Fruit fly (Drosophila melanogaster) whole organism, embryonic: ENCODE data around the gene CG11726.

Experiments
- Atf-2 ChIP-seq: fragments of 200-800 bp; sonication (Bioruptor generic); optimal IDR thresholded peaks from 2 replicates; lab custom pipeline; 2016; ENCODE audit warnings: missing biosample characterization, missing genetic modification characterization
- CG10209 ChIP-seq: fragments of 200-800 bp; sonication (Bioruptor generic); optimal IDR thresholded peaks from 3 replicates; lab custom pipeline; 2017; ENCODE audit warnings: missing biosample characterization, mild to moderate bottlenecking, missing genetic modification characterization, missing genetic modification reagents
- CG10321 ChIP-seq: fragments of 200-800 bp; sonication (Bioruptor generic); IDR thresholded peaks from 2 replicates; pipeline ENCODE4 v1.3.6; 2022; ENCODE audit warnings: missing biosample characterization, missing genetic modification characterization
- CG11247 ChIP-seq: fragments of 200-800 bp; sonication (Bioruptor generic); IDR thresholded peaks from 2 replicates; pipeline ENCODE4 v1.3.6; 2022; ENCODE audit warnings: missing biosample characterization, missing genetic modification characterization
- CG11696 ChIP-seq: fragments of 200-800 bp; sonication (Bioruptor generic); IDR thresholded peaks from 2 replicates; pipeline ENCODE4 v1.3.6; 2022; ENCODE audit warnings: missing biosample characterization, missing genetic modification characterization
- CG12219 ChIP-seq: fragments of 200-800 bp; sonication (Bioruptor generic); optimal IDR thresholded peaks from 3 replicates; lab custom pipeline; 2018; ENCODE audit warnings: missing biosample characterization, mild to moderate bottlenecking, missing genetic modification characterization
- CG12391 ChIP-seq: fragments of 200-800 bp; sonication (Bioruptor generic); optimal IDR thresholded peaks from 3 replicates; lab custom pipeline; 2018; ENCODE audit warnings: missing biosample characterization, mild to moderate bottlenecking, missing genetic modification characterization, moderate library complexity
- CG12769 ChIP-seq: fragments of 200-800 bp; sonication (Bioruptor generic); optimal IDR thresholded peaks from 2 replicates; lab custom pipeline; 2019; ENCODE audit warnings: missing biosample characterization, mild to moderate bottlenecking, missing genetic modification characterization, moderate library complexity
- CG13287 ChIP-seq: fragments of 200-800 bp; sonication (Bioruptor generic); IDR thresholded peaks from 2 replicates; pipeline ENCODE4 v1.3.6; 2022; ENCODE audit warnings: missing biosample characterization, missing genetic modification characterization; ENCODE audit not compliant: partially characterized antibody
- CG13894 ChIP-seq: fragments of 200-800 bp; sonication (Bioruptor generic); optimal IDR thresholded peaks from 3 replicates; lab custom pipeline; 2018; ENCODE audit warnings: missing biosample characterization, mild to moderate bottlenecking, missing genetic modification characterization, moderate library complexity
- CG15011 ChIP-seq: fragments of 200-800 bp; sonication (Bioruptor generic); optimal IDR thresholded peaks from 3 replicates; lab custom pipeline; 2018; ENCODE audit warnings: missing biosample characterization, mild to moderate bottlenecking, missing genetic modification characterization
- CG16863 ChIP-seq: fragments of 200-800 bp; sonication (Bioruptor generic); optimal IDR thresholded peaks from 3 replicates; lab custom pipeline; 2016; ENCODE audit warnings: missing biosample characterization, missing genetic modification characterization
- CG31441 ChIP-seq: fragments of 200-800 bp; sonication (Bioruptor generic); IDR thresholded peaks from 2 replicates; pipeline ENCODE4 v1.3.6; 2022; ENCODE audit warnings: missing biosample characterization, missing genetic modification characterization
- CG3163 ChIP-seq: fragments of 200-800 bp; sonication (Bioruptor generic); optimal IDR thresholded peaks from 3 replicates; lab custom pipeline; 2016; ENCODE audit warnings: missing biosample characterization, missing genetic modification characterization
- CG3407 ChIP-seq: fragments of 200-800 bp; sonication (Bioruptor generic); optimal IDR thresholded peaks from 2 replicates; lab custom pipeline; 2018; ENCODE audit warnings: missing biosample characterization, mild to moderate bottlenecking, missing genetic modification characterization
- CG8290 ChIP-seq, 3 experiments: fragments of 200-800 bp; sonication (Bioruptor generic); optimal IDR thresholded peaks; 2 replicates each; lab custom pipeline; 2016 to 2019; ENCODE audit warnings: missing biosample characterization in 3 of 3, missing genetic modification characterization in 3 of 3, mild to moderate bottlenecking in 2 of 3, moderate library complexity in 1 of 3
- Chrac-16 ChIP-seq: fragments of 200-800 bp; sonication (Bioruptor generic); optimal IDR thresholded peaks from 3 replicates; lab custom pipeline; 2016; ENCODE audit warnings: missing biosample characterization, missing genetic modification characterization
- CkIIα-i1 ChIP-seq: fragments of 200-800 bp; sonication (Bioruptor generic); IDR thresholded peaks from 2 replicates; pipeline ENCODE4 v1.3.6; 2022; ENCODE audit warnings: missing biosample characterization, missing genetic modification characterization
- D19A ChIP-seq: fragments of 200-800 bp; optimal IDR thresholded peaks from 3 replicates; lab custom pipeline; 2019; ENCODE audit warnings: missing biosample characterization, mild to moderate bottlenecking, missing genetic modification characterization, moderate library complexity
- E2f2 ChIP-seq: fragments of 200-800 bp; sonication (Bioruptor generic); IDR thresholded peaks from 2 replicates; pipeline ENCODE4 v1.3.6; 2022; ENCODE audit warnings: missing biosample characterization, missing genetic modification characterization
- H15 ChIP-seq: fragments of 200-800 bp; sonication (Bioruptor generic); IDR thresholded peaks from 3 replicates; pipeline ENCODE4 v1.3.6; 2022; ENCODE audit warnings: missing biosample characterization, missing genetic modification characterization
- HLHmδ ChIP-seq: fragments of 200-800 bp; sonication (Bioruptor generic); optimal IDR thresholded peaks from 2 replicates; lab custom pipeline; 2018; ENCODE audit warnings: missing biosample characterization, mild to moderate bottlenecking, missing genetic modification characterization, moderate library complexity
- Hr78 ChIP-seq, 2 experiments: fragments of 200-800 bp in 1 of 2; fragments of >200 bp in 1 of 2; sonication (Bioruptor generic) in 1 of 2; optimal IDR thresholded peaks; 2 replicates each; lab custom pipeline; 2017 to 2019; ENCODE audit warnings: missing biosample characterization in 2 of 2, missing genetic modification characterization in 2 of 2, mild to moderate bottlenecking in 1 of 2, moderate library complexity in 1 of 2
- NC2β ChIP-seq: fragments of 200-800 bp; sonication (Bioruptor generic); optimal IDR thresholded peaks from 2 replicates; lab custom pipeline; 2016; ENCODE audit warnings: missing biosample characterization, missing genetic modification characterization
- Ptx1 ChIP-seq: fragments of 200-800 bp; sonication (Bioruptor generic); IDR thresholded peaks from 2 replicates; pipeline ENCODE4 v1.3.6; 2022; ENCODE audit warnings: missing biosample characterization, missing genetic modification characterization
- Rfx ChIP-seq: fragments of 200-800 bp; sonication (Bioruptor generic); IDR thresholded peaks from 2 replicates; pipeline ENCODE4 v1.3.6; 2022; ENCODE audit warnings: missing biosample characterization, missing genetic modification characterization
- Six4 ChIP-seq: fragments of 200-800 bp; sonication (Bioruptor generic); optimal IDR thresholded peaks from 2 replicates; lab custom pipeline; 2016; ENCODE audit warnings: missing biosample characterization, missing genetic modification characterization
- Sox100B ChIP-seq: fragments of 200-800 bp; sonication (Bioruptor generic); optimal IDR thresholded peaks from 3 replicates; lab custom pipeline; 2018; ENCODE audit warnings: missing biosample characterization, mild to moderate bottlenecking, missing genetic modification characterization
- Sry-β ChIP-seq: fragments of 200-800 bp; sonication (Bioruptor generic); optimal IDR thresholded peaks from 2 replicates; lab custom pipeline; 2018; ENCODE audit warnings: missing biosample characterization, mild to moderate bottlenecking, missing genetic modification characterization, moderate library complexity
- Stat92E ChIP-seq, 3 experiments: fragments of >200 bp in 2 of 3; fragments of 200-800 bp in 1 of 3; sonication (Bioruptor generic) in 1 of 3; optimal IDR thresholded peaks; 2 replicates each; lab custom pipeline; 2017 to 2019; ENCODE audit warnings: missing biosample characterization in 3 of 3, missing genetic modification characterization in 3 of 3, mild to moderate bottlenecking in 1 of 3, moderate library complexity in 1 of 3
- az2 ChIP-seq: fragments of 200-800 bp; sonication (Bioruptor generic); optimal IDR thresholded peaks from 3 replicates; lab custom pipeline; 2016; ENCODE audit warnings: missing biosample characterization, missing genetic modification characterization
- br ChIP-seq: fragments of >200 bp; optimal IDR thresholded peaks from 2 replicates; lab custom pipeline; 2017
- crp ChIP-seq, 2 experiments: fragments of 200-800 bp; sonication (Bioruptor generic); optimal IDR thresholded peaks; 2 replicates in 1 of 2; 3 replicates in 1 of 2; lab custom pipeline; 2017; ENCODE audit warnings: missing biosample characterization in 2 of 2, missing genetic modification characterization in 2 of 2, mild to moderate bottlenecking in 1 of 2, moderate library complexity in 1 of 2
- cwo ChIP-seq: fragments of 200-800 bp; sonication (Bioruptor generic); optimal IDR thresholded peaks from 3 replicates; lab custom pipeline; 2017; ENCODE audit warnings: missing biosample characterization, missing genetic modification characterization, mild to moderate bottlenecking, moderate library complexity, missing genetic modification reagents
- eyg ChIP-seq: fragments of 200-800 bp; sonication (Bioruptor generic); optimal IDR thresholded peaks from 3 replicates; lab custom pipeline; 2016; ENCODE audit warnings: missing biosample characterization, missing genetic modification characterization
- fd102C ChIP-seq: fragments of 200-800 bp; sonication (Bioruptor generic); optimal IDR thresholded peaks from 2 replicates; lab custom pipeline; 2018; ENCODE audit warnings: missing biosample characterization, mild to moderate bottlenecking, missing genetic modification characterization, moderate library complexity
- lov ChIP-seq, 2 experiments: fragments of 200-800 bp in 1 of 2; fragments of >200 bp in 1 of 2; sonication (Bioruptor generic) in 1 of 2; IDR thresholded peaks in 1 of 2; optimal IDR thresholded peaks in 1 of 2; 2 replicates in 1 of 2; 3 replicates in 1 of 2; pipeline versions ENCODE4 v1.3.6 to Lab custom; 2017 to 2022; ENCODE audit warnings: missing biosample characterization in 1 of 2, missing genetic modification characterization in 1 of 2
- nom ChIP-seq: fragments of 200-800 bp; sonication (Bioruptor generic); optimal IDR thresholded peaks from 2 replicates; lab custom pipeline; 2017; ENCODE audit warnings: missing biosample characterization, missing genetic modification characterization, mild to moderate bottlenecking, moderate library complexity, missing genetic modification reagents
- odd ChIP-seq: fragments of 200-800 bp; sonication (Bioruptor generic); optimal IDR thresholded peaks from 2 replicates; lab custom pipeline; 2017; ENCODE audit warnings: missing biosample characterization, mild to moderate bottlenecking, missing genetic modification characterization
- pum ChIP-seq: fragments of 200-800 bp; sonication (Bioruptor generic); optimal IDR thresholded peaks from 2 replicates; lab custom pipeline; 2016; ENCODE audit warnings: missing biosample characterization, missing genetic modification characterization
- sob ChIP-seq: fragments of 200-800 bp; sonication (Bioruptor generic); IDR thresholded peaks from 2 replicates; pipeline ENCODE4 v1.3.6; 2022; ENCODE audit warnings: missing biosample characterization, missing genetic modification characterization
- sr ChIP-seq: fragments of 200-800 bp; sonication (Bioruptor generic); IDR thresholded peaks from 3 replicates; pipeline ENCODE4 v1.3.6; 2022; ENCODE audit warnings: missing biosample characterization, missing genetic modification characterization
- stc ChIP-seq: fragments of 200-800 bp; sonication (Bioruptor generic); IDR thresholded peaks from 2 replicates; pipeline ENCODE4 v1.3.6; 2022; ENCODE audit warnings: missing biosample characterization, missing genetic modification characterization
- tap ChIP-seq: fragments of 200-800 bp; optimal IDR thresholded peaks from 3 replicates; lab custom pipeline; 2019; ENCODE audit warnings: missing biosample characterization, mild to moderate bottlenecking, missing genetic modification characterization, moderate library complexity
- trem ChIP-seq: fragments of 200-800 bp; optimal IDR thresholded peaks from 3 replicates; lab custom pipeline; 2019; ENCODE audit warnings: missing biosample characterization, mild to moderate bottlenecking, missing genetic modification characterization, moderate library complexity
- tx ChIP-seq: fragments of 200-800 bp; sonication (Bioruptor generic); optimal IDR thresholded peaks from 2 replicates; lab custom pipeline; 2016; ENCODE audit warnings: missing biosample characterization, missing genetic modification characterization
- wor ChIP-seq: fragments of 200-800 bp; sonication (Bioruptor generic); IDR thresholded peaks from 2 replicates; pipeline ENCODE4 v1.3.6; 2022; ENCODE audit warnings: missing biosample characterization, missing genetic modification characterization
- z ChIP-seq: fragments of 200-800 bp; sonication (Bioruptor generic); IDR thresholded peaks from 3 replicates; pipeline ENCODE4 v1.3.6; 2022; ENCODE audit warnings: missing biosample characterization, missing genetic modification characterization

Gene CG11726

DNA sequence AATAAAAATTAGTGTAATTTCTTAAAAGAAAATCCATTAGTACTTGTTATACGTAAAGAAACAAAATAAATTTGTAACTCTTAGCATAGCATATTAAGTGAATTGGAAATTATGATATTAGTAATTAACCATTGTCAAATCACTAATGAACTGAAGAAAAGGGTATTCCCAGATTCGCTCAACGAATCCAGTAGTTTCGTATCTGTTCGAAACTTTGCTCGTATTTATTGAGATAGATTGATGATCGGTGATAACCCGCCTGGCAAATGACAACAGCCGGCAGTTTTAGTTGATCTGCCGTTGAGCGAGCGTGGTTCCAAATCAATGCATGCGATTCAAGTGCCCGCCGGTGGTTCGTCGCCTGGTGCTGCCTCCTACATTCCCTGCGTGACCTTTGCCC is 30.4 kb downstream of the CG11726 start, which contains the start of gene CG7560:
TSS of gene CG7560 (plus strand) at position 301 of the 400 bp plus-strand sequence.
- no peak for TF ChIP-seq fd102C (GFP tag; lab: Kevin White, UChicago)
- peak in 1 of 2 experiments; percentile 9 for TF ChIP-seq Hr78 (GFP tag; optimal IDR thresholded peaks at IDR 0.05; lab: Kevin White, UChicago)
- TF ChIP-seq Six4 (GFP tag; lab: Kevin White, UChicago) = no peak
- 0 out of 2 replicates have a peak, but pooled peaks have one; percentile 21 for TF ChIP-seq CG11696 (GFP tag; lab: Robert Waterston, UW)
- TF ChIP-seq D19A (tag; lab: Kevin White, UChicago) = peak; percentile 39

DNA sequence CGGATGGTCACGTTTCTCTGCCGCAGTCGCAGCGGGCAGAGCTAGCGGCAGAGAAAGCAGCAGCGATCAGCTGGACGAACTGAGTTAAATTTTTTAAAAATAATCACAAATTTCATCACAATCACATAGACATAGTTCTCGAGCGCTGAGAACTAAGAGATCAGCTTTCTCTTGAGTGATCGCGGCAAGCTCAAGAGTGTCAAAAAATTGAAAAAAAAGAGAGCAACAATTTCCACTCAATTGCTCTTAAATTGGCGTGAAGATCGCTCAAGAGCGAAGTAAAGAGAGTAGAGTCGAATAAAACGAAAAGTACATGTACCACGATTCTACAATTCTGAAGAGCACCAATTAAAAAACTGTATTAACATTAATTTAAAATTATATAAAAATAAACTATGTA is 33.9 kb downstream of the CG11726 start:
- no peak for TF ChIP-seq CkIIα-i1 (GFP tag; lab: Robert Waterston, UW)
- no peak for TF ChIP-seq CG13894
- no peak for TF ChIP-seq eyg (GFP tag; lab: Kevin White, UChicago)
- TF ChIP-seq HLHmδ (GFP tag; lab: Kevin White, UChicago) = no peak
- no peak for TF ChIP-seq stc (GFP tag; lab: Robert Waterston, UW)
- no peak for TF ChIP-seq CG12391
- no peak for TF ChIP-seq odd
- TF ChIP-seq CG16863 (GFP tag; lab: Kevin White, UChicago) = no peak
- no peak for TF ChIP-seq sr (GFP tag; lab: Robert Waterston, UW)
- no peak for TF ChIP-seq lov (optimal IDR thresholded peaks at IDR 0.05; lab: Kevin White, UChicago)
- TF ChIP-seq lov (GFP tag; IDR thresholded peaks at IDR 0.05; lab: Robert Waterston, UW) = no peak
- TF ChIP-seq Sry-β (GFP tag; lab: Kevin White, UChicago) = no peak
- TF ChIP-seq sob (GFP tag; lab: Robert Waterston, UW) = no peak
- TF ChIP-seq CG8290 (GFP tag; optimal IDR thresholded peaks at IDR 0.05; lab: Kevin White, UChicago) = no peak
- TF ChIP-seq CG8290 (tag; optimal IDR thresholded peaks at IDR 0.05; lab: Kevin White, UChicago) = no peak
- TF ChIP-seq az2 (GFP tag; lab: Kevin White, UChicago) = no peak
- no peak for TF ChIP-seq E2f2
- TF ChIP-seq Sox100B (GFP tag; lab: Kevin White, UChicago) = no peak
- no peak for TF ChIP-seq wor (GFP tag; lab: Robert Waterston, UW)
- TF ChIP-seq br (lab: Kevin White, UChicago) = no peak
- no peak for TF ChIP-seq CG12219
- peak; percentile 98 for TF ChIP-seq z (GFP tag; lab: Robert Waterston, UW)
- TF ChIP-seq CG11247 (GFP tag; lab: Robert Waterston, UW) = no peak
- no peak for TF ChIP-seq Stat92E (GFP tag; optimal IDR thresholded peaks at IDR 0.05; lab: Kevin White, UChicago)
- no peak for TF ChIP-seq trem (tag; lab: Kevin White, UChicago)
- peak in 1 of 2 experiments; percentile 40 for TF ChIP-seq crp (GFP tag; optimal IDR thresholded peaks at IDR 0.05; lab: Kevin White, UChicago)
- no peak for TF ChIP-seq pum (GFP tag; lab: Kevin White, UChicago)
- TF ChIP-seq Chrac-16 = no peak
- TF ChIP-seq CG12769 = no peak
- TF ChIP-seq H15 (GFP tag; lab: Robert Waterston, UW) = no peak
- no peak for TF ChIP-seq Rfx (GFP tag; lab: Robert Waterston, UW)
- TF ChIP-seq tx (GFP tag; lab: Kevin White, UChicago) = no peak
- TF ChIP-seq Atf-2 = no peak
- TF ChIP-seq CG31441 (GFP tag; lab: Robert Waterston, UW) = no peak
- TF ChIP-seq Ptx1 (GFP tag; lab: Robert Waterston, UW) = no peak
- peak; percentile 34 for TF ChIP-seq cwo (GFP tag; lab: Kevin White, UChicago)
- no peak for TF ChIP-seq CG10209
- TF ChIP-seq CG3163 (GFP tag; lab: Kevin White, UChicago) = peak; percentile 97
- TF ChIP-seq CG15011 = no peak
- peak; percentile 1 for TF ChIP-seq nom (GFP tag; lab: Kevin White, UChicago)
- TF ChIP-seq tap (tag; lab: Kevin White, UChicago) = no peak
- peak; percentile 51; the same call in 1 of the 2 replicates for TF ChIP-seq CG13287
- no peak for TF ChIP-seq CG10321 (GFP tag; lab: Robert Waterston, UW)
- TF ChIP-seq CG3407 (GFP tag; lab: Kevin White, UChicago) = peak; percentile 18
- no peak for TF ChIP-seq NC2β (GFP tag; lab: Kevin White, UChicago)
